Fruit fly (Drosophila melanogaster) whole organism, embryonic: ENCODE results near the gene CG42822.

ENCODE experiments used
- CG1792 ChIP-seq: fragments of 200-800 bp; sonication (Bioruptor generic); optimal IDR thresholded peaks from 2 replicates; lab custom pipeline; 2016; ENCODE audit warnings: missing biosample characterization, missing genetic modification characterization
- CG31441 ChIP-seq: fragments of 200-800 bp; sonication (Bioruptor generic); IDR thresholded peaks from 2 replicates; pipeline ENCODE4 v1.3.6; 2022; ENCODE audit warnings: missing biosample characterization, missing genetic modification characterization
- CG9876 ChIP-seq: fragments of 200-800 bp; sonication (Bioruptor generic); optimal IDR thresholded peaks from 2 replicates; lab custom pipeline; 2016; ENCODE audit warnings: missing biosample characterization, missing genetic modification characterization
- Dbx ChIP-seq: fragments of 200-800 bp; sonication (Bioruptor generic); IDR thresholded peaks from 3 replicates; pipeline ENCODE4 v1.3.6; 2022; ENCODE audit warnings: missing biosample characterization, missing genetic modification characterization
- Sox100B ChIP-seq: fragments of 200-800 bp; sonication (Bioruptor generic); optimal IDR thresholded peaks from 3 replicates; lab custom pipeline; 2018; ENCODE audit warnings: missing biosample characterization, mild to moderate bottlenecking, missing genetic modification characterization

DNA sequence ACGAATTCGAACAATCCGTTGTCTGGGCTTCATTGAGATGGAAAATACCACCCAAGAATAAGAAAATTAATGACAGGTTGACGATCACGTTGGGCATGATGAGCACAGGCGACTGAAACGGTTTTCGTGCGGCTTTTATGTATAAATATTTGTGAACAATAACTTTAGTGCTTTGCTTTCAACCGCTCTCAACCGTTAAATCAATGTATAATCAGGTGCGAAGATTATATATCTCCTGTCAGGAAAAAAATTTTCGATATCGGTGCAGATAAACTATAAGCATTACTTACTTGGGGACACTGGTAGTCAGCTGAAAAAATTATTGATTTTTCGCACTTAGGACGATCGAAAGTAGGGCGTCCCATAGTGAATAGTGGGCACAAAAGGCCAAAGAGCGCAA is 8.7 kb upstream of the CG42822 start, which contains the start of gene CG42823:
- TF ChIP-seq Sox100B (GFP tag; lab: Kevin White, UChicago) (no peak), CG9876 (GFP tag; lab: Kevin White, UChicago) (no peak), Dbx (no peak), CG1792 (no peak), CG31441 (GFP tag; lab: Robert Waterston, UW) (no peak)
